Worm (Caenorhabditis elegans) whole organism, mixed stage, embryonic: Measurements from ENCODE around the gene thoc-7.

Experiments
- ceh-39 ChIP-seq: fragments of 150-350 bp; optimal IDR thresholded peaks from 2 replicates; lab custom pipeline; 2014; ENCODE audit warnings: missing biosample characterization, missing genetic modification characterization
- ces-1 ChIP-seq: fragments of 150-350 bp; optimal IDR thresholded peaks from 2 replicates; lab custom pipeline; 2014; ENCODE audit warnings: missing biosample characterization, missing genetic modification reagents, missing genetic modification characterization
- lin-13 ChIP-seq: fragments of 150-350 bp; optimal IDR thresholded peaks from 2 replicates; lab custom pipeline; 2014; ENCODE audit warnings: missing biosample characterization, missing genetic modification characterization
- lsy-2 ChIP-seq: fragments of 150-350 bp; optimal IDR thresholded peaks from 2 replicates; lab custom pipeline; 2014; ENCODE audit warnings: missing biosample characterization, missing genetic modification characterization
- mep-1 ChIP-seq: fragments of 150-350 bp; optimal IDR thresholded peaks from 2 replicates; lab custom pipeline; 2017; ENCODE audit warnings: missing biosample characterization, missing genetic modification reagents, missing genetic modification characterization, inconsistent platforms
- nhr-12 ChIP-seq: fragments of 150-350 bp; optimal IDR thresholded peaks from 2 replicates; lab custom pipeline; 2014; ENCODE audit warnings: missing biosample characterization, missing genetic modification characterization
- nhr-28 ChIP-seq: fragments of 150-350 bp; optimal IDR thresholded peaks from 2 replicates; lab custom pipeline; 2014; ENCODE audit warnings: missing biosample characterization, missing genetic modification characterization
- nhr-76 ChIP-seq: sonication (generic microtip); optimal IDR thresholded peaks from 2 replicates; lab custom pipeline; 2017; ENCODE audit warnings: missing biosample characterization, missing genetic modification characterization
- pha-4 ChIP-seq: fragments of 150-350 bp; optimal IDR thresholded peaks from 2 replicates; lab custom pipeline; 2018; ENCODE audit warnings: missing biosample characterization, missing genetic modification reagents, missing genetic modification characterization
- snpc-4 ChIP-seq: fragments of 150-350 bp; optimal IDR thresholded peaks from 2 replicates; lab custom pipeline; 2014; ENCODE audit warnings: missing biosample characterization, missing genetic modification characterization
- tbx-8 ChIP-seq: fragments of 200-800 bp; sonication (Bioruptor generic); optimal IDR thresholded peaks from 2 replicates; lab custom pipeline; 2018; ENCODE audit warnings: mild to moderate bottlenecking, missing genetic modification characterization, moderate library complexity, missing compliant biosample characterization
- unc-39 ChIP-seq: fragments of 150-350 bp; optimal IDR thresholded peaks from 2 replicates; lab custom pipeline; 2014; ENCODE audit warnings: missing biosample characterization, missing genetic modification characterization
- unc-62 ChIP-seq: fragments of 150-350 bp; optimal IDR thresholded peaks from 2 replicates; lab custom pipeline; 2014; ENCODE audit warnings: missing biosample characterization, missing genetic modification reagents, missing genetic modification characterization
- ztf-11 ChIP-seq: fragments of 150-350 bp; optimal IDR thresholded peaks from 2 replicates; lab custom pipeline; 2014; ENCODE audit warnings: missing biosample characterization, missing genetic modification characterization

ce11 chrIV:13879851-13880250 is 2.7 kb upstream of the thoc-7 start, which contains the start of gene B0513.4:
- TF ChIP-seq pha-4 (tag; lab: Kevin White, UChicago): no peak
- no peak for TF ChIP-seq ztf-11 (tag; lab: Kevin White, UChicago)
- TF ChIP-seq lin-13: no peak
- no peak for TF ChIP-seq lsy-2 (tag; lab: Kevin White, UChicago)
- no peak for TF ChIP-seq unc-39
- no peak for TF ChIP-seq mep-1 (tag; lab: Kevin White, UChicago)
- no peak for TF ChIP-seq unc-62 (GFP tag; lab: Kevin White, UChicago)
- TF ChIP-seq ces-1 (GFP tag; lab: Kevin White, UChicago): no peak
- no peak for TF ChIP-seq nhr-12 (tag; lab: Kevin White, UChicago)
- no peak for TF ChIP-seq nhr-28 (tag; lab: Kevin White, UChicago)
- no peak for TF ChIP-seq tbx-8 (GFP tag; lab: Kevin White, UChicago)
- no peak for TF ChIP-seq snpc-4 (tag; lab: Kevin White, UChicago)
- TF ChIP-seq ceh-39 (tag; lab: Kevin White, UChicago): no peak
- TF ChIP-seq nhr-76 (tag; lab: Kevin White, UChicago): no peak
